Fruit fly (Drosophila melanogaster) whole organism, wandering third instar larva: ENCODE measurements around the gene Coa8.

Experiments
- Dfd ChIP-seq: fragments of >200 bp; optimal IDR thresholded peaks from 2 replicates; lab custom pipeline; 2017; ENCODE audit warnings: missing biosample characterization, missing genetic modification characterization
- foxo ChIP-seq, 2 experiments: fragments of 200-800 bp; sonication (Bioruptor generic); optimal IDR thresholded peaks; 2 replicates in 1 of 2; 3 replicates in 1 of 2; lab custom pipeline; 2016 to 2017; ENCODE audit warnings: missing biosample characterization in 2 of 2, missing genetic modification characterization in 2 of 2

- TF ChIP-seq Dfd (GFP tag; lab: Kevin White, UChicago) (no peak), foxo (GFP tag; optimal IDR thresholded peaks at IDR 0.05; lab: Kevin White, UChicago) (no peak)
Observed at dm6 chrX:1848624-1849198, 31.4 kb upstream of the Coa8 start.
